Fruit fly (Drosophila melanogaster) whole organism, adult: Measurements from ENCODE around the gene CG33253.

ENCODE experiments used
- CG12768 ChIP-seq: fragments of 200-800 bp; sonication (Bioruptor generic); optimal IDR thresholded peaks from 2 replicates; lab custom pipeline; 2017; ENCODE audit warnings: missing biosample characterization, missing genetic modification characterization, mild to moderate bottlenecking, moderate library complexity, missing genetic modification reagents
- CG14711 ChIP-seq: fragments of 200-800 bp; sonication (Bioruptor generic); optimal IDR thresholded peaks from 2 replicates; lab custom pipeline; 2018; ENCODE audit warnings: missing biosample characterization, mild to moderate bottlenecking, missing genetic modification characterization, moderate library complexity
- CG33017 ChIP-seq: fragments of 200-800 bp; sonication (Bioruptor generic); optimal IDR thresholded peaks from 2 replicates; lab custom pipeline; 2018; ENCODE audit warnings: missing biosample characterization, mild to moderate bottlenecking, missing genetic modification characterization, moderate library complexity
- CG7101 ChIP-seq: fragments of 200-800 bp; sonication (Bioruptor generic); optimal IDR thresholded peaks from 2 replicates; lab custom pipeline; 2018; ENCODE audit warnings: missing biosample characterization, mild to moderate bottlenecking, missing genetic modification characterization, moderate library complexity
- Clk ChIP-seq: fragments of 200-800 bp; sonication (Bioruptor generic); optimal IDR thresholded peaks from 2 replicates; lab custom pipeline; 2017; ENCODE audit warnings: missing biosample characterization, missing genetic modification characterization
- Crg-1 ChIP-seq: fragments of 200-800 bp; sonication (Bioruptor generic); optimal IDR thresholded peaks from 2 replicates; lab custom pipeline; 2016; ENCODE audit warnings: missing biosample characterization, missing genetic modification characterization
- bab1 ChIP-seq: fragments of 200-800 bp; sonication (Bioruptor generic); optimal IDR thresholded peaks from 3 replicates; lab custom pipeline; 2019; ENCODE audit warnings: missing biosample characterization, mild to moderate bottlenecking, missing genetic modification characterization, moderate library complexity
- cic ChIP-seq: fragments of 200-800 bp; sonication (Bioruptor generic); optimal IDR thresholded peaks from 2 replicates; lab custom pipeline; 2017; ENCODE audit warnings: missing biosample characterization, mild to moderate bottlenecking, missing genetic modification characterization, moderate library complexity
- kay ChIP-seq: fragments of 200-800 bp; sonication (Bioruptor generic); peaks from one replicate; lab custom pipeline; 2016; ENCODE audit warnings: missing biosample characterization, missing genetic modification characterization, borderline replicate concordance
- ovo ChIP-seq: fragments of 200-800 bp; sonication (Bioruptor generic); optimal IDR thresholded peaks from 2 replicates; lab custom pipeline; 2016; ENCODE audit warnings: missing biosample characterization, missing genetic modification characterization
- pad ChIP-seq: fragments of 200-800 bp; sonication (Bioruptor generic); optimal IDR thresholded peaks from 3 replicates; lab custom pipeline; 2017; ENCODE audit warnings: missing biosample characterization, missing genetic modification characterization, mild to moderate bottlenecking, moderate library complexity, missing genetic modification reagents
- tj ChIP-seq: fragments of 200-800 bp; sonication (Bioruptor generic); optimal IDR thresholded peaks from 3 replicates; lab custom pipeline; 2017; ENCODE audit warnings: missing biosample characterization, mild to moderate bottlenecking, missing genetic modification characterization, moderate library complexity
- toe ChIP-seq: fragments of 200-800 bp; sonication (Bioruptor generic); optimal IDR thresholded peaks from 2 replicates; lab custom pipeline; 2016; ENCODE audit warnings: missing biosample characterization, missing genetic modification characterization

DNA sequence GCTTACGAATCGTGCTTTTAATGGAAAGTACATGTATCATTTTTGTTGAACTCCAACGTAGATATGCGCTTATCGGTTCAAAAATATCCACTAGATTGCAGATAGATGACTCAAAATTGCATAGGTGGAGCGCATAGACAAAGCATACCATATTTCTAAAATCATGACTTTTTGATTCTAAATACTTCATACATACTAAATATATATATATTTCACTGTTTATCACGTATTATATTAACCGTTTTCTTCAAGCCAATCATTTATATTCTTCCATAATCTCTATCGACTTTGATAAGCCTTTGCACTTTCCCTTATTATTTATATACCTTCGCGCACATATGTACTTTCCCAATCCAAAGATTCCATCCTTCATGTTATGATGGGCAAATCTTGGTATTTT lies 28.8 kb downstream of the CG33253 start, which contains the start of gene CG14195:
- TF ChIP-seq tj (GFP tag; lab: Kevin White, UChicago) = no peak
- TF ChIP-seq kay (GFP tag; lab: Kevin White, UChicago) = no peak
- TF ChIP-seq Crg-1 (GFP tag; lab: Kevin White, UChicago) = no peak
- TF ChIP-seq ovo (GFP tag; lab: Kevin White, UChicago) = no peak
- TF ChIP-seq Clk (GFP tag; lab: Kevin White, UChicago) = no peak
- no peak for TF ChIP-seq pad (GFP tag; lab: Kevin White, UChicago)
- no peak for TF ChIP-seq CG7101 (tag; lab: Kevin White, UChicago)
- TF ChIP-seq toe (GFP tag; lab: Kevin White, UChicago) = no peak
- no peak for TF ChIP-seq cic
- TF ChIP-seq CG33017 = no peak
- no peak for TF ChIP-seq CG12768 (GFP tag; lab: Kevin White, UChicago)
- no peak for TF ChIP-seq bab1 (GFP tag; lab: Kevin White, UChicago)
- TF ChIP-seq CG14711 = no peak
